Worm (Caenorhabditis elegans) whole organism, L1 larva: Measurements from ENCODE around the gene srx-112.

Experiments
- ama-1 ChIP-seq: fragments of 150-350 bp; optimal IDR thresholded peaks from 2 replicates; lab custom pipeline; 2014
- hpl-2 ChIP-seq: fragments of 150-350 bp; optimal IDR thresholded peaks from 2 replicates; lab custom pipeline; 2014; ENCODE audit warnings: missing biosample characterization, missing genetic modification reagents, missing genetic modification characterization
- lin-39 ChIP-seq: fragments of 150-350 bp; optimal IDR thresholded peaks from 2 replicates; lab custom pipeline; 2014; ENCODE audit warnings: missing biosample characterization, missing genetic modification reagents, missing genetic modification characterization
- mep-1 ChIP-seq: fragments of 150-350 bp; optimal IDR thresholded peaks from 2 replicates; lab custom pipeline; 2014; ENCODE audit warnings: missing biosample characterization, missing genetic modification characterization
- nhr-76 ChIP-seq: sonication (generic microtip); optimal IDR thresholded peaks from 2 replicates; lab custom pipeline; 2017; ENCODE audit warnings: missing biosample characterization, missing genetic modification characterization
- snu-23 ChIP-seq: sonication (generic microtip); optimal IDR thresholded peaks from 2 replicates; lab custom pipeline; 2016; ENCODE audit warnings: missing genetic modification characterization, missing compliant biosample characterization
- zag-1 ChIP-seq: fragments of 150-350 bp; optimal IDR thresholded peaks from 2 replicates; lab custom pipeline; 2014; ENCODE audit warnings: missing biosample characterization, missing genetic modification characterization

- TF ChIP-seq lin-39 (tag; lab: Kevin White, UChicago) (no peak), zag-1 (tag; lab: Kevin White, UChicago) (no peak), hpl-2 (GFP tag; lab: Kevin White, UChicago) (no peak), ama-1 (lab: Kevin White, UChicago) (no peak), nhr-76 (tag; lab: Kevin White, UChicago) (no peak), mep-1 (no peak), snu-23 (GFP tag; lab: Kevin White, UChicago) (no peak)
Measured at ce11 chrII:3781238-3781637, 16.9 kb upstream of the srx-112 start.
